Fruit fly (Drosophila melanogaster) whole organism, embryonic: ENCODE data around the gene SuUR.

Experiments used
- CG2120 ChIP-seq: fragments of 200-800 bp; sonication (Bioruptor generic); optimal IDR thresholded peaks from 3 replicates; lab custom pipeline; 2016; ENCODE audit warnings: missing biosample characterization, missing genetic modification characterization
- CTCF ChIP-seq: fragments of 200-800 bp; sonication (Bioruptor generic); optimal IDR thresholded peaks from 2 replicates; lab custom pipeline; 2017; ENCODE audit warnings: missing biosample characterization, mild to moderate bottlenecking, missing genetic modification characterization, moderate library complexity
- h ChIP-seq: fragments of >200 bp; optimal IDR thresholded peaks from 2 replicates; lab custom pipeline; 2017

- TF ChIP-seq h = no peak
- TF ChIP-seq CG2120 (GFP tag; lab: Kevin White, UChicago) = no peak
- TF ChIP-seq CTCF (GFP tag; lab: Kevin White, UChicago) = no peak
These were observed 18.2 kb upstream of the SuUR start for dm6 chr3L:11046559-11046958.
